Worm (Caenorhabditis elegans): ENCODE measurements around the gene rml-4.

rml-4 gene

ce11 chrII:4299227-4299703, 4.4 kb downstream of the rml-4 start, which contains the start of gene sco-1 (continued):
- TF ChIP-seq zip-4 (GFP tag; optimal IDR thresholded peaks at IDR 0.05) = peak; percentile 93
- peak; percentile 91 for TF ChIP-seq vab-15 (tag; optimal IDR thresholded peaks at IDR 0.05)
- peak; percentile 96 for TF ChIP-seq swsn-7 (tag; optimal IDR thresholded peaks at IDR 0.05)
- TF ChIP-seq lsy-2 (tag; optimal IDR thresholded peaks at IDR 0.05) = peak; percentile 96 to 97
- TF ChIP-seq nhr-20 (tag; optimal IDR thresholded peaks at IDR 0.05) = peak; percentile 97
- TF ChIP-seq ceh-8 (GFP tag; optimal IDR thresholded peaks at IDR 0.05) = peak; percentile 96
- TF ChIP-seq nhr-47 (tag; optimal IDR thresholded peaks at IDR 0.05) = peak; percentile 98
- peak; percentile 25 for TF ChIP-seq nhr-12 (tag; optimal IDR thresholded peaks at IDR 0.05)
- peak; percentile 98 for TF ChIP-seq tbx-2 (tag; optimal IDR thresholded peaks at IDR 0.05)
- no peak for TF ChIP-seq hlh-17 (GFP tag; optimal IDR thresholded peaks at IDR 0.05; ENCODE audit: borderline replicate concordance)
- TF ChIP-seq mef-2 (tag; optimal IDR thresholded peaks at IDR 0.05) = peak; percentile 34
- peak in 1 of 2 experiments; percentile 92 for TF ChIP-seq mdl-1 (tag; optimal IDR thresholded peaks at IDR 0.05)
- peak; percentile 99 for TF ChIP-seq elt-2 (tag; optimal IDR thresholded peaks at IDR 0.05)
- no peak for TF ChIP-seq ets-5 (GFP tag; IDR thresholded peaks at IDR 0.05)
- TF ChIP-seq egl-13 (tag; optimal IDR thresholded peaks at IDR 0.05) = peak; percentile 97
- TF ChIP-seq nhr-77 (tag; optimal IDR thresholded peaks at IDR 0.05) = peak; percentile 95
- peak; percentile 88 to 91 for TF ChIP-seq lin-35 (GFP tag; optimal IDR thresholded peaks at IDR 0.05)
- peak; percentile 100 for TF ChIP-seq rnt-1 (tag; optimal IDR thresholded peaks at IDR 0.05)
- peak in 3 of 6 experiments; percentile 82 to 97 (median 94) for TF ChIP-seq elt-3 (tag; optimal IDR thresholded peaks at IDR 0.05)
- peak; percentile 92 for TF ChIP-seq ceh-88 (GFP tag; IDR thresholded peaks at IDR 0.05)
- peak; percentile 95 for TF ChIP-seq skn-1 (tag; optimal IDR thresholded peaks at IDR 0.05)
- TF ChIP-seq mab-9 (GFP tag; IDR thresholded peaks at IDR 0.05) = peak; percentile 98
- TF ChIP-seq dsc-1 (tag; optimal IDR thresholded peaks at IDR 0.05) = peak; percentile 98
- peak; percentile 98 for TF ChIP-seq lir-3 (tag; optimal IDR thresholded peaks at IDR 0.05; ENCODE audit: poor library complexity)
- peak; percentile 99 for TF ChIP-seq snu-23 (GFP tag; optimal IDR thresholded peaks at IDR 0.05)
- peak; percentile 99 for TF ChIP-seq nhr-85 (tag)
- peak; percentile 99 for TF ChIP-seq fkh-4 (tag; optimal IDR thresholded peaks at IDR 0.05; ENCODE audit: borderline replicate concordance)
- no peak for TF ChIP-seq unc-30 (tag; optimal IDR thresholded peaks at IDR 0.05)
- TF ChIP-seq aly-2 (tag; optimal IDR thresholded peaks at IDR 0.05) = peak; percentile 68
- peak; percentile 94 for TF ChIP-seq unc-98 (GFP tag; IDR thresholded peaks at IDR 0.05)
- peak; percentile 98 for TF ChIP-seq xbp-1 (tag; optimal IDR thresholded peaks at IDR 0.05)
- peak; percentile 98 for TF ChIP-seq fkh-8 (tag; optimal IDR thresholded peaks at IDR 0.05)
- peak; percentile 85 for TF ChIP-seq nhr-237 (tag; optimal IDR thresholded peaks at IDR 0.05)
- peak; percentile 97 for TF ChIP-seq grh-1 (GFP tag; IDR thresholded peaks at IDR 0.05)
- peak; percentile 70 for TF ChIP-seq hpl-2 (GFP tag; optimal IDR thresholded peaks at IDR 0.05)
- TF ChIP-seq lin-14 (GFP tag; optimal IDR thresholded peaks at IDR 0.05) = peak; percentile 97
- peak; percentile 98 for TF ChIP-seq nhr-90 (tag; optimal IDR thresholded peaks at IDR 0.05; ENCODE audit: poor library complexity)
- TF ChIP-seq nhr-19 (GFP tag; conservative IDR thresholded peaks at IDR 0.05) = peak; percentile 97
- TF ChIP-seq lin-39 (tag; optimal IDR thresholded peaks at IDR 0.05) = peak; percentile 92
- peak; percentile 76 for TF ChIP-seq hlh-4 (tag; optimal IDR thresholded peaks at IDR 0.05)
- TF ChIP-seq ceh-63 (GFP tag; optimal IDR thresholded peaks at IDR 0.05) = peak; percentile 85
- TF ChIP-seq tlp-1 (tag; optimal IDR thresholded peaks at IDR 0.05) = no peak
- TF ChIP-seq irx-1 (tag; optimal IDR thresholded peaks at IDR 0.05) = peak; percentile 97
- peak; percentile 65 for TF ChIP-seq nhr-76 (tag; optimal IDR thresholded peaks at IDR 0.05)
- TF ChIP-seq alr-1 (tag; optimal IDR thresholded peaks at IDR 0.05; ENCODE audit: borderline replicate concordance) = no peak
- peak; percentile 78 for TF ChIP-seq snpc-4 (tag; optimal IDR thresholded peaks at IDR 0.05)
- TF ChIP-seq F16B12.6 (tag; optimal IDR thresholded peaks at IDR 0.05) = peak; percentile 71
- peak; percentile 91 for TF ChIP-seq fkh-10 (GFP tag; optimal IDR thresholded peaks at IDR 0.05)
- TF ChIP-seq C34B4.2 (tag; optimal IDR thresholded peaks at IDR 0.05) = peak; percentile 79

Measured in whole organism, L1 larva.